Worm (Caenorhabditis elegans) whole organism, midembryonic: ENCODE results near the gene W02A2.8.

Source experiments
- cog-1 ChIP-seq: sonication (generic microtip); optimal IDR thresholded peaks from 2 replicates; lab custom pipeline; 2016; ENCODE audit warnings: missing genetic modification characterization, missing compliant biosample characterization
- flt-1 ChIP-seq: fragments of 200-800 bp; sonication (Bioruptor generic); IDR thresholded peaks from 2 replicates; pipeline ENCODE4 v1.3.6; 2022; ENCODE audit warnings: missing genetic modification characterization, missing compliant biosample characterization
- med-1 ChIP-seq: sonication (generic microtip); optimal IDR thresholded peaks from 2 replicates; lab custom pipeline; 2017; ENCODE audit warnings: missing genetic modification characterization, mild to moderate bottlenecking, missing compliant biosample characterization, antibody characterized with exemption, missing genetic modification reagents; ENCODE audit not compliant: insufficient read depth
- ref-1 ChIP-seq: fragments of 200-800 bp; sonication (Bioruptor generic); conservative IDR thresholded peaks from 2 replicates; pipeline ENCODE4 v1.3.6; 2022; ENCODE audit warnings: missing genetic modification reagents, missing genetic modification characterization, missing compliant biosample characterization
- tab-1 ChIP-seq: fragments of 200-800 bp; sonication (Bioruptor generic); IDR thresholded peaks from 2 replicates; pipeline ENCODE4 v1.3.6; 2022; ENCODE audit warnings: missing genetic modification characterization, missing compliant biosample characterization
- ztf-23 ChIP-seq: fragments of 200-800 bp; sonication (Bioruptor generic); IDR thresholded peaks from 2 replicates; pipeline ENCODE4 v1.3.6; 2022; ENCODE audit warnings: missing genetic modification reagents, missing genetic modification characterization, missing compliant biosample characterization
- ztf-29 ChIP-seq: fragments of 200-800 bp; sonication (Bioruptor generic); IDR thresholded peaks from 2 replicates; pipeline ENCODE4 v1.3.6; 2022; ENCODE audit warnings: missing genetic modification reagents, missing genetic modification characterization, missing compliant biosample characterization

DNA sequence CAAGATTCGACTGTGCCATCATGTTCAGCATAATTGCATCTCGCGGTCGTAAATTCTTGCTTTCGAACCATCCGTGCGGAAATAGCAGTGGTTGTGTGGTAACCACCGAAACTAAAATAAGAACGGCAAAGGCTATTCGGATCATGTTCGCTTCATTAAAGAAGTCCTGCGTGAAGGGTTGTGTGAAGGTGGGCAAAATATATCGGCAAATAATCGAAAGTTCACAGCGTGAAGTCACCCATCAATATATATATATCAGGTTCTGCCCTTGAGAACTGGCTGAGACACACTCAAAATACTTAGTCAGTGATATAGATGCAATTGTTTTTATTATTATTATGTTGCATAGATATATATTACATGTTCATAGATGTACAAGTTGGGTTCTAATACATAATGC is 49.6 kb upstream of the W02A2.8 start, which contains the start of gene Y62E10A.19:
- TF ChIP-seq cog-1 (tag; lab: Kevin White, UChicago) (no peak), med-1 (GFP tag; lab: Kevin White, UChicago) (no peak), flt-1 (GFP tag; lab: Robert Waterston, UW) (no peak), ref-1 (GFP tag; lab: Robert Waterston, UW) (no peak), ztf-29 (no peak), ztf-23 (GFP tag; lab: Robert Waterston, UW) (no peak), tab-1 (GFP tag; lab: Robert Waterston, UW) (no peak)
